Fruit fly (Drosophila melanogaster): ENCODE measurements around the gene CG34150.

Gene CG34150

dm6 chr3R:24851429-24851828 lies 37.4 kb downstream of the CG34150 start, which contains the start of gene Nct:
Gene Nct (plus strand): TSS chr3R:24851601.
- no peak for TF ChIP-seq Sin3A (optimal IDR thresholded peaks at IDR 0.05)
- TF ChIP-seq ttk (optimal IDR thresholded peaks at IDR 0.05) = no peak
- no peak for TF ChIP-seq psq (optimal IDR thresholded peaks at IDR 0.05)
- TF ChIP-seq Myc (optimal IDR thresholded peaks at IDR 0.05) = no peak

DNA sequence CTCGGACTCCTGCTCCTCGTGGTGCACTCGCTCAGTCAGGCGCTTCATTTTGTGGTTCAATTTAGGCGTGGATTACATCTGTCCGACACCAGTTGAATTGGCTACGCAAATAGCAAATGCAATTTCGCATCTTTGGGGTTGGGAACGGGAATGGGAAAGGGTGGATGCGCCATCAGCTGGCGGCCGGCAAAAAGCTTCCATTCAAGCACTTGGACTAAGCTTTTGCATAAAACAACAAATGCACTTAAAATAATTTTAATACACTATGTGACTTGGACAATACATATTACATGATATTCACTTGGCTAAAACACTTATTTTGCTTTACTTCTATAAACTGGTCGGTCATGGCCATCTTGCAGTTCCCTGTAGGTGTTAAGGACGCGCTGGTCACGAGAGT lies 42.1 kb downstream of the CG34150 start, which contains the start of gene HDAC11:
Gene HDAC11, minus strand, starts transcription at position 101 of the 400 bp plus-strand sequence.
- TF ChIP-seq psq (optimal IDR thresholded peaks at IDR 0.05) = no peak
- no peak for TF ChIP-seq Myc (optimal IDR thresholded peaks at IDR 0.05)
- TF ChIP-seq h (optimal IDR thresholded peaks at IDR 0.05) = no peak
- no peak for TF ChIP-seq ttk (optimal IDR thresholded peaks at IDR 0.05)
- no peak for TF ChIP-seq insv (optimal IDR thresholded peaks at IDR 0.05)
- TF ChIP-seq Sin3A (optimal IDR thresholded peaks at IDR 0.05) = no peak

DNA sequence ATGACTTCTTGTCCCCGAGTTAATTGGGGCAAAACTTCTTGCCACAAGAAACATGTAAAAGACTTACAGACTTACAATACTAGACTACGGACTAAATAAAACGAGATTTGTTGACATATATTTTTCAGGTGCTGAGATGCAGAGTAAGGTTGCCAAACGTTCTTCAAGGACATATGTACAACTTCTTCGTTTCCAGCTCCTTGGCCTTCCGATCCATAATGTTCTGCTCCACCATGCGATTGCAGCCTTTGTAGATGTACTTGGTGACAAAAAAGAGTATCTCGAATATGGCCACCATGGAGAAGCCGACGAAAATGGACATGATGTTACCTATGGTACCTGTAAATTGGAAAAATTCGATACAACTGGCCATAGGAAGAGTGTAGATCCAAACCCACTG lies 43.4 kb downstream of the CG34150 start, which contains the start of gene CAH4:
Gene CAH4, minus strand, starts transcription at position 101 of the 400 bp plus-strand sequence.
- no peak for TF ChIP-seq Sin3A (optimal IDR thresholded peaks at IDR 0.05)
- TF ChIP-seq psq (optimal IDR thresholded peaks at IDR 0.05) = no peak
- TF ChIP-seq Myc (optimal IDR thresholded peaks at IDR 0.05) = no peak
- no peak for TF ChIP-seq insv (optimal IDR thresholded peaks at IDR 0.05)
- TF ChIP-seq h (optimal IDR thresholded peaks at IDR 0.05) = no peak
- no peak for TF ChIP-seq ttk (optimal IDR thresholded peaks at IDR 0.05)

- TF ChIP-seq Myc (optimal IDR thresholded peaks at IDR 0.05) = no peak
- TF ChIP-seq psq (optimal IDR thresholded peaks at IDR 0.05) = no peak
- TF ChIP-seq insv (optimal IDR thresholded peaks at IDR 0.05) = no peak
- TF ChIP-seq Sin3A (optimal IDR thresholded peaks at IDR 0.05) = no peak
- TF ChIP-seq ttk (optimal IDR thresholded peaks at IDR 0.05) = no peak
- no peak for TF ChIP-seq h (optimal IDR thresholded peaks at IDR 0.05)
Measured at dm6 chr3R:24859701-24860100, 45.6 kb downstream of the CG34150 start, which contains the start of gene ppk22. Gene ppk22 (minus strand): TSS chr3R:24859801.

dm6 chr3R:24860316-24860826 lies 46.3 kb downstream of the CG34150 start, which contains the start of gene CG13639:
Gene CG13639 (minus strand): TSS chr3R:24860366.
- TF ChIP-seq Myc (optimal IDR thresholded peaks at IDR 0.05) = no peak
- no peak for TF ChIP-seq psq (optimal IDR thresholded peaks at IDR 0.05)
- TF ChIP-seq insv (optimal IDR thresholded peaks at IDR 0.05) = no peak
- no peak for TF ChIP-seq ttk (optimal IDR thresholded peaks at IDR 0.05)
- no peak for TF ChIP-seq Sin3A (optimal IDR thresholded peaks at IDR 0.05)
- no peak for TF ChIP-seq h (optimal IDR thresholded peaks at IDR 0.05)

DNA sequence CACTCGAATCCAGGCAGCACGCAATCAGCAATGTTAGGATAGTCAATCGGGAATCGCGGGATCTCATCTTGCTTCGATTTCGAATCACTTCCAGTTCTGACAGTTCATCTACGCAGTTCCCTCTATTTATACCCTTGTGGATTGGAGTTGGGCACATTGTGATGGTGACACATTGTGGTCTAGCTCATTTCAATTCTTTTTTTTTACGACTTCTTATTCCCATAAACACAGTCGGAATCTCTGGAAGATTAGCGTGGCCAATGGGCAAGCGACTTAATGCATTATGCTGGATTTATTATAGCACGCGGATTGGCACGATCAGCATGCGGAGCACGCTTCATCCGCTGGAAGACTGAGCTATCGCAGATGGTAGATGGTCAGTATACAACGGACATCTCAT lies 48.0 kb downstream of the CG34150 start, which contains the start of gene CG13640:
Gene CG13640, minus strand, starts transcription at position 101 of the 400 bp plus-strand sequence.
- no peak for TF ChIP-seq Sin3A (optimal IDR thresholded peaks at IDR 0.05)
- no peak for TF ChIP-seq psq (optimal IDR thresholded peaks at IDR 0.05)
- TF ChIP-seq insv (optimal IDR thresholded peaks at IDR 0.05) = no peak
- no peak for TF ChIP-seq ttk (optimal IDR thresholded peaks at IDR 0.05)
- no peak for TF ChIP-seq h (optimal IDR thresholded peaks at IDR 0.05)
- no peak for TF ChIP-seq Myc (optimal IDR thresholded peaks at IDR 0.05)

DNA sequence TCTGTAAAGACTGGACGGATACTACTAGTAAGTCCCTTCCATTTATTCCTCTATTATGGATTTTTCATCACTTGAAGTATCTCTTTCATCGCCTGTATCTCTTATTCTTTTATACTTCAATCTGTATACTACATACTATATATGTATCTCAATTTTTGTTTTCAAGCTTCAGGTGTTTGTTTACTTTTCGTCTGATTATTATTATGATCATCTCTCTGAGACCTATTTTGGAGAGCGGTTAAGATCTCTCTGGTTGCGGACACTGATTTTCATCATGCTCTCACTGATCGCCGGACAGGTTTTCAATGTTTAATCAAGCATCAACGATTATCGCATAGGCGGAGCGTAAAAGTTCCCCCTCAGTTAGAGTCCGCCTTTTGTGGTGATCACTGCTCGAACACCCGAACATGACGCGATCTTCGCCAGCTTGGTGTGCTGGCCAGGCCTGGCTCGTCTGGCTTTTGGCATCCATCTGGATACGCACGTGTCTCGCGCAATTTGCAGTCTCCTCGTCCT lies 48.6 kb downstream of the CG34150 start, which contains the start of gene CG7016:
Gene CG7016, plus strand, starts transcription at position 358 of the 516 bp plus-strand sequence.
- no peak for TF ChIP-seq h (optimal IDR thresholded peaks at IDR 0.05)
- no peak for TF ChIP-seq insv (optimal IDR thresholded peaks at IDR 0.05)
- TF ChIP-seq Sin3A (optimal IDR thresholded peaks at IDR 0.05) = no peak
- no peak for TF ChIP-seq ttk (optimal IDR thresholded peaks at IDR 0.05)
- TF ChIP-seq psq (optimal IDR thresholded peaks at IDR 0.05) = no peak
- TF ChIP-seq Myc (optimal IDR thresholded peaks at IDR 0.05) = no peak

- no peak for TF ChIP-seq h (optimal IDR thresholded peaks at IDR 0.05)
- no peak for TF ChIP-seq Myc (optimal IDR thresholded peaks at IDR 0.05)
- TF ChIP-seq Sin3A (optimal IDR thresholded peaks at IDR 0.05) = no peak
- TF ChIP-seq psq (optimal IDR thresholded peaks at IDR 0.05) = no peak
- no peak for TF ChIP-seq ttk (optimal IDR thresholded peaks at IDR 0.05)
- no peak for TF ChIP-seq insv (optimal IDR thresholded peaks at IDR 0.05)
Measured at dm6 chr3R:24863894-24864293, 49.8 kb downstream of the CG34150 start.

All from Kc167 (cell line).